ENCODE assay signal across 2 worm cellular contexts in the genomic region with DNA sequence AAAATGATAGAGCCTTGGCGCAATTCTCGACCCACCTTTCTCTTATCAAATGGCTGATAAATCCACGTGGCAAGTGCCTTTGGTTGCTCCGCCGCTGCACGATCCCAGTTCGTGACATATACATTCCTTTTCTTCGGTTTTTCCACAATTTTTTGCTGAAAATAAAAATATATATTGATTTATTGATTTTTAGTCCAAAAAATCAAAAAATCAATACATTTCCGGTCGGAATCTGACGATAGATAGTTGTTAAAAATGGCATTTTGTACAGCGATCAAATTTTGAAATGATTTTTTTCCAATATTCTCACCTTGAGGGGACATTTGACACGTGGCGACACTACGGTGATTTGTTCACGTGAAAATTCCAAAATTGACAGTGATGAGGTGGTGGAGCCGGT.
TF ChIP-seq lines count a peak whose summit lies in the region.

No protein-coding gene starts in this region.

TF ChIP-seq in whole organism, L3 larva, 47 proteins besides CTCF, POLR2A, EP300 and RAD21:
- TF ChIP-seq ceh-28 (tag; optimal IDR thresholded peaks at IDR 0.05; lab: Kevin White, UChicago): peak; percentile 67
- no peak for TF ChIP-seq nhr-237 (tag; optimal IDR thresholded peaks at IDR 0.05; lab: Kevin White, UChicago)
- no peak for TF ChIP-seq pha-4 (tag; optimal IDR thresholded peaks at IDR 0.05; lab: Kevin White, UChicago)
- TF ChIP-seq ceh-9 (tag; optimal IDR thresholded peaks at IDR 0.05; lab: Kevin White, UChicago): no peak
- no peak for TF ChIP-seq tbx-2 (tag; optimal IDR thresholded peaks at IDR 0.05; lab: Kevin White, UChicago)

TF ChIP-seq in whole organism, L4 larva, 104 proteins besides CTCF, POLR2A, EP300 and RAD21:
- TF ChIP-seq T20F7.1 (GFP tag; optimal IDR thresholded peaks at IDR 0.05; lab: Kevin White, UChicago): no peak
- peak; percentile 86 for TF ChIP-seq ceh-28 (tag; optimal IDR thresholded peaks at IDR 0.05; lab: Kevin White, UChicago)

Comparison
In these comparisons a context has a peak if more than half of its experiments do, and no peak if none do; other contexts are left out.
1. Of the 28 proteins assayed by ChIP-seq in both whole organism, L4 larva and whole organism, L3 larva: peak only in whole organism, L4 larva: none; only in whole organism, L3 larva: none; in both: ceh-28; in neither: 27.